Fruit fly (Drosophila melanogaster) whole organism, wandering third instar larva: Measurements from ENCODE around the gene nom.

ENCODE experiments used
- Abd-B ChIP-seq: fragments of >200 bp; optimal IDR thresholded peaks from 2 replicates; lab custom pipeline; 2017; ENCODE audit warnings: missing biosample characterization, missing genetic modification characterization
- CG32264 ChIP-seq: fragments of 200-800 bp; sonication (Bioruptor generic); optimal IDR thresholded peaks from 2 replicates; lab custom pipeline; 2016; ENCODE audit warnings: missing biosample characterization, missing genetic modification characterization
- CG9705 ChIP-seq: fragments of 200-800 bp; sonication (Bioruptor generic); optimal IDR thresholded peaks from 2 replicates; lab custom pipeline; 2018; ENCODE audit warnings: missing biosample characterization, mild to moderate bottlenecking, missing genetic modification characterization
- CrebA ChIP-seq: fragments of 200-800 bp; sonication (Bioruptor generic); optimal IDR thresholded peaks from 2 replicates; lab custom pipeline; 2016; ENCODE audit warnings: missing biosample characterization, mild to moderate bottlenecking, missing genetic modification characterization, borderline replicate concordance
- Dfd ChIP-seq: fragments of >200 bp; optimal IDR thresholded peaks from 2 replicates; lab custom pipeline; 2017; ENCODE audit warnings: missing biosample characterization, missing genetic modification characterization
- Dif ChIP-seq: fragments of 200-275, 200-300 bp; sonication (Bioruptor generic); optimal IDR thresholded peaks from 2 replicates; lab custom pipeline; 2018; ENCODE audit warnings: missing biosample characterization, missing genetic modification characterization; ENCODE audit not compliant: partially characterized antibody
- GATAd ChIP-seq: sonication (Bioruptor generic); optimal IDR thresholded peaks from 2 replicates; lab custom pipeline; 2016; ENCODE audit warnings: missing biosample characterization, missing genetic modification characterization
- HLH106 ChIP-seq: fragments of 200-800 bp; optimal IDR thresholded peaks from 3 replicates; lab custom pipeline; 2019; ENCODE audit warnings: missing biosample characterization, mild to moderate bottlenecking, missing genetic modification characterization, moderate library complexity
- Hnf4 ChIP-seq: fragments of 200-800 bp; sonication (Bioruptor generic); optimal IDR thresholded peaks from 2 replicates; lab custom pipeline; 2016; ENCODE audit warnings: missing biosample characterization, mild to moderate bottlenecking, missing genetic modification characterization
- Hr78 ChIP-seq: fragments of >200 bp; optimal IDR thresholded peaks from 2 replicates; lab custom pipeline; 2017; ENCODE audit warnings: missing biosample characterization, missing genetic modification characterization
- Hr83 ChIP-seq: fragments of 200-300 bp; sonication (Bioruptor generic); optimal IDR thresholded peaks from 2 replicates; lab custom pipeline; 2016; ENCODE audit warnings: missing biosample characterization, mild to moderate bottlenecking, missing genetic modification characterization, moderate library complexity; ENCODE audit not compliant: poor library complexity, severe bottlenecking
- Jra ChIP-seq: sonication (Bioruptor generic); optimal IDR thresholded peaks from 2 replicates; lab custom pipeline; 2016; ENCODE audit warnings: missing biosample characterization, missing genetic modification characterization
- Mio ChIP-seq: sonication (Bioruptor generic); optimal IDR thresholded peaks from 2 replicates; lab custom pipeline; 2016; ENCODE audit warnings: missing biosample characterization, missing genetic modification characterization
- Myc ChIP-seq: fragments of >200 bp; optimal IDR thresholded peaks from 2 replicates; lab custom pipeline; 2017
- N ChIP-seq: fragments of >200 bp; optimal IDR thresholded peaks from 2 replicates; lab custom pipeline; 2018; ENCODE audit warnings: missing biosample characterization, missing external identifiers, missing genetic modification characterization
- OdsH ChIP-seq: fragments of 200-800 bp; sonication (Bioruptor generic); optimal IDR thresholded peaks from 2 replicates; lab custom pipeline; 2016; ENCODE audit warnings: missing biosample characterization, mild to moderate bottlenecking, missing genetic modification characterization
- Rel ChIP-seq, 2 experiments: fragments of 200-800 bp; sonication (Bioruptor generic) in 1 of 2; optimal IDR thresholded peaks; 2 replicates in 1 of 2; 3 replicates in 1 of 2; lab custom pipeline; 2016 to 2019; ENCODE audit warnings: mild to moderate bottlenecking in 2 of 2, missing biosample characterization in 2 of 2, missing genetic modification characterization in 2 of 2, moderate library complexity in 1 of 2
- Sp1 ChIP-seq: fragments of 200-800 bp; sonication (Bioruptor generic); optimal IDR thresholded peaks from 3 replicates; lab custom pipeline; 2019; ENCODE audit warnings: missing biosample characterization, mild to moderate bottlenecking, missing genetic modification characterization, moderate library complexity
- Vsx2 ChIP-seq: fragments of 200-300, 225-300 bp; sonication (Bioruptor generic); optimal IDR thresholded peaks from 2 replicates; lab custom pipeline; 2018; ENCODE audit warnings: missing biosample characterization, missing genetic modification characterization; ENCODE audit not compliant: partially characterized antibody
- br ChIP-seq: fragments of 200-800 bp; sonication (Bioruptor generic); optimal IDR thresholded peaks from 2 replicates; lab custom pipeline; 2016; ENCODE audit warnings: missing biosample characterization, missing genetic modification characterization
- brk ChIP-seq: fragments of 200-800 bp; sonication (Bioruptor generic); optimal IDR thresholded peaks from 2 replicates; lab custom pipeline; 2016; ENCODE audit warnings: missing biosample characterization, mild to moderate bottlenecking, missing genetic modification characterization
- dl ChIP-seq, 2 experiments: fragments of 175-275, 200-275 bp in 1 of 2; fragments of 200-275 bp in 1 of 2; sonication (Bioruptor generic); optimal IDR thresholded peaks; lab custom pipeline; 2018; ENCODE audit warnings: mild to moderate bottlenecking in 2 of 2, missing biosample characterization in 2 of 2, missing genetic modification characterization in 2 of 2, moderate library complexity in 2 of 2; ENCODE audit not compliant: partially characterized antibody in 2 of 2, insufficient read depth in 1 of 2
- dmrt93B ChIP-seq: fragments of 200-800 bp; sonication (Bioruptor generic); optimal IDR thresholded peaks from 2 replicates; lab custom pipeline; 2018; ENCODE audit warnings: missing biosample characterization, mild to moderate bottlenecking, missing genetic modification characterization
- dsf ChIP-seq: sonication (Bioruptor generic); optimal IDR thresholded peaks from 2 replicates; lab custom pipeline; 2016; ENCODE audit warnings: missing biosample characterization, missing genetic modification characterization, borderline replicate concordance
- ey ChIP-seq: fragments of 200-800 bp; sonication (Bioruptor generic); optimal IDR thresholded peaks from 2 replicates; lab custom pipeline; 2016; ENCODE audit warnings: missing biosample characterization, missing genetic modification characterization
- foxo ChIP-seq, 2 experiments: fragments of 200-800 bp; sonication (Bioruptor generic); optimal IDR thresholded peaks; 2 replicates in 1 of 2; 3 replicates in 1 of 2; lab custom pipeline; 2016 to 2017; ENCODE audit warnings: missing biosample characterization in 2 of 2, missing genetic modification characterization in 2 of 2
- fru ChIP-seq: fragments of 200-800 bp; sonication (Bioruptor generic); optimal IDR thresholded peaks from 3 replicates; lab custom pipeline; 2016; ENCODE audit warnings: missing biosample characterization, mild to moderate bottlenecking, missing genetic modification characterization
- h ChIP-seq: fragments of 200-800 bp; sonication (Bioruptor generic); optimal IDR thresholded peaks from 3 replicates; lab custom pipeline; 2016; ENCODE audit warnings: missing biosample characterization, mild to moderate bottlenecking, missing genetic modification characterization
- jim ChIP-seq: fragments of 175-275, 200-325 bp; sonication (Bioruptor generic); optimal IDR thresholded peaks from 2 replicates; lab custom pipeline; 2016; ENCODE audit warnings: missing biosample characterization, mild to moderate bottlenecking, missing genetic modification characterization
- lola ChIP-seq: fragments of >200 bp; optimal IDR thresholded peaks from 2 replicates; lab custom pipeline; 2017; ENCODE audit warnings: missing biosample characterization, missing genetic modification characterization
- pan ChIP-seq: fragments of >200 bp; optimal IDR thresholded peaks from 2 replicates; lab custom pipeline; 2017
- psq ChIP-seq: fragments of 200-800 bp; sonication (Bioruptor generic); optimal IDR thresholded peaks from 3 replicates; lab custom pipeline; 2017; ENCODE audit warnings: missing biosample characterization, mild to moderate bottlenecking, missing genetic modification characterization, moderate library complexity
- rgr ChIP-seq: fragments of 200-800 bp; sonication (Bioruptor generic); optimal IDR thresholded peaks from 3 replicates; lab custom pipeline; 2016; ENCODE audit warnings: missing biosample characterization, mild to moderate bottlenecking, missing genetic modification characterization
- sage ChIP-seq: fragments of 200-800 bp; sonication (Bioruptor generic); optimal IDR thresholded peaks from 2 replicates; lab custom pipeline; 2016; ENCODE audit warnings: missing biosample characterization, mild to moderate bottlenecking, missing genetic modification characterization
- sv ChIP-seq: fragments of 200-800 bp; sonication (Bioruptor generic); optimal IDR thresholded peaks from 3 replicates; lab custom pipeline; 2016; ENCODE audit warnings: missing biosample characterization, missing genetic modification characterization
- tai ChIP-seq: sonication (Bioruptor generic); optimal IDR thresholded peaks from 2 replicates; lab custom pipeline; 2016; ENCODE audit warnings: missing biosample characterization, missing genetic modification characterization
- usp ChIP-seq: fragments of >200 bp; optimal IDR thresholded peaks from 2 replicates; lab custom pipeline; 2017; ENCODE audit warnings: missing biosample characterization, missing genetic modification characterization
- woc ChIP-seq: sonication (Bioruptor generic); optimal IDR thresholded peaks from 2 replicates; lab custom pipeline; 2016; ENCODE audit warnings: missing biosample characterization, mild to moderate bottlenecking, missing genetic modification characterization

The nom gene

dm6 chr3R:8747134-8747870 lies 24.3 kb downstream of the nom start, which contains the start of the genes CG9801 and Nasp:
Gene CG9801, minus strand, starts transcription at chr3R:8747675.
Gene Nasp, plus strand, starts transcription at chr3R:8747798.
- no peak for TF ChIP-seq lola (GFP tag; lab: Kevin White, UChicago)
- TF ChIP-seq Hnf4 (GFP tag; lab: Kevin White, UChicago), result peak; percentile 3
- no peak for TF ChIP-seq N (GFP tag; lab: Kevin White, UChicago)
- TF ChIP-seq Jra, result no peak
- no peak for TF ChIP-seq Rel (GFP tag; optimal IDR thresholded peaks at IDR 0.05; lab: Kevin White, UChicago)
- TF ChIP-seq Rel (tag; optimal IDR thresholded peaks at IDR 0.05; lab: Kevin White, UChicago), result peak; percentile 46
- TF ChIP-seq dl (GFP tag; optimal IDR thresholded peaks at IDR 0.05; lab: Kevin White, UChicago; ENCODE audit: insufficient read depth in 1 of 2, partially characterized antibody in 2 of 2), result no peak
- TF ChIP-seq dsf (GFP tag; lab: Kevin White, UChicago), result no peak
- TF ChIP-seq br (GFP tag; lab: Kevin White, UChicago), result peak; percentile 10
- no peak for TF ChIP-seq ey (GFP tag; lab: Kevin White, UChicago)
- TF ChIP-seq Vsx2 (GFP tag; lab: Kevin White, UChicago), result peak; percentile 26
- TF ChIP-seq h (GFP tag; lab: Kevin White, UChicago), result peak; percentile 13
- TF ChIP-seq woc (GFP tag; lab: Kevin White, UChicago), result no peak
- no peak for TF ChIP-seq GATAd (GFP tag; lab: Kevin White, UChicago)
- no peak for TF ChIP-seq CrebA (GFP tag; lab: Kevin White, UChicago)
- TF ChIP-seq Dfd, result no peak
- no peak for TF ChIP-seq brk (GFP tag; lab: Kevin White, UChicago)
- no peak for TF ChIP-seq Myc (lab: Kevin White, UChicago)
- peak; percentile 26 for TF ChIP-seq Dif (GFP tag; lab: Kevin White, UChicago)
- no peak for TF ChIP-seq Hr78 (GFP tag; lab: Kevin White, UChicago)
- no peak for TF ChIP-seq Abd-B (GFP tag; lab: Kevin White, UChicago)
- TF ChIP-seq sv (GFP tag; lab: Kevin White, UChicago), result no peak
- TF ChIP-seq pan, result no peak
- no peak for TF ChIP-seq fru (GFP tag; lab: Kevin White, UChicago)
- TF ChIP-seq dmrt93B, result no peak
- peak; percentile 69 for TF ChIP-seq Hr83
- no peak for TF ChIP-seq sage (GFP tag; lab: Kevin White, UChicago)
- no peak for TF ChIP-seq usp (GFP tag; lab: Kevin White, UChicago)
- peak; percentile 48 for TF ChIP-seq HLH106 (tag; lab: Kevin White, UChicago)
- TF ChIP-seq CG32264, result no peak
- TF ChIP-seq Mio (GFP tag; lab: Kevin White, UChicago), result no peak
- peak in 1 of 2 experiments; percentile 10 for TF ChIP-seq foxo (GFP tag; optimal IDR thresholded peaks at IDR 0.05; lab: Kevin White, UChicago)
- TF ChIP-seq OdsH (GFP tag; lab: Kevin White, UChicago), result peak; percentile 4
- peak; percentile 18 for TF ChIP-seq Sp1 (GFP tag; lab: Kevin White, UChicago)
- TF ChIP-seq tai (GFP tag; lab: Kevin White, UChicago), result no peak
- TF ChIP-seq jim (GFP tag; lab: Kevin White, UChicago), result no peak
- no peak for TF ChIP-seq rgr (GFP tag; lab: Kevin White, UChicago)
- TF ChIP-seq CG9705 (GFP tag; lab: Kevin White, UChicago), result no peak
- TF ChIP-seq psq (GFP tag; lab: Kevin White, UChicago), result no peak
